Worm (Caenorhabditis elegans) whole organism, L4/young adult: ENCODE results near the gene C03B1.5.

Experiments used
- W03F9.2 ChIP-seq: fragments of 150-350 bp; optimal IDR thresholded peaks from 2 replicates; lab custom pipeline; 2014; ENCODE audit warnings: missing biosample characterization, missing genetic modification characterization
- dao-5 ChIP-seq: sonication (generic microtip); optimal IDR thresholded peaks from 2 replicates; lab custom pipeline; 2016; ENCODE audit warnings: missing genotype, missing genetic modification characterization, moderate library complexity, missing compliant biosample characterization
- him-1 ChIP-seq: sonication (generic microtip); optimal IDR thresholded peaks from 2 replicates; lab custom pipeline; 2016; ENCODE audit warnings: missing genotype, missing genetic modification reagents, missing genetic modification characterization, missing compliant biosample characterization

DNA sequence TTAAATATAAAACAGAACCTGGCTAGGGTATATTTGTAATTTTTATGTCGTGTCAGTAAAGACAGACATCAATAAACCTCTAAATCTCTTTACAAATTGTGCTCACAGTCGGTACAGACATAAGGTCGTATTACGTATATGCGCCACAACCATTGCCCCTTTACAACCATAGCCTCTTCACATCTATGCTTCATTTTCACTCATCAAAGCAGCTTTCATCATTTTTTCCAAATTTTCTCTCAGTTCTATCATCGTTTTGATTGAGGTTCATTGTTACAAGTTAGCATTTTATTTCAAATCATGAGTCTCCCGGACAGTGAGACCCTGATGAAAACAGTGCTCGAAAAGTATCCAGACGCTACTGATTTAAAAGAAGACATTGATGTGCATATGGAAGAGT is 8.8 kb downstream of the C03B1.5 start, which contains the start of gene C03B1.4:
- TF ChIP-seq W03F9.2 (tag; lab: Kevin White, UChicago) (no peak), dao-5 (tag; lab: Kevin White, UChicago) (no peak), him-1 (tag; lab: Kevin White, UChicago) (no peak)
